Fruit fly (Drosophila melanogaster) whole organism, embryonic: ENCODE results near the gene CG2187.
A peak's percentile ranks its signal among the peaks of the same experiment; 100 is the strongest.

Experiments
- Atf-2 ChIP-seq: fragments of 200-800 bp; sonication (Bioruptor generic); optimal IDR thresholded peaks from 2 replicates; lab custom pipeline; 2016; ENCODE audit warnings: missing biosample characterization, missing genetic modification characterization
- Bgb ChIP-seq: fragments of 200-800 bp; sonication (Bioruptor generic); IDR thresholded peaks from 2 replicates; pipeline ENCODE4 v1.3.6; 2022; ENCODE audit warnings: missing biosample characterization, missing genetic modification characterization; ENCODE audit not compliant: partially characterized antibody
- CG11093 ChIP-seq: fragments of 200-800 bp; sonication (Bioruptor generic); IDR thresholded peaks from 3 replicates; pipeline ENCODE4 v1.3.6; 2022; ENCODE audit warnings: missing biosample characterization, missing genetic modification characterization
- CG1233 ChIP-seq: fragments of 200-800 bp; sonication (Bioruptor generic); optimal IDR thresholded peaks from 4 replicates; lab custom pipeline; 2018; ENCODE audit warnings: missing biosample characterization, mild to moderate bottlenecking, missing genetic modification characterization
- CG13287 ChIP-seq: fragments of 200-800 bp; sonication (Bioruptor generic); IDR thresholded peaks from 2 replicates; pipeline ENCODE4 v1.3.6; 2022; ENCODE audit warnings: missing biosample characterization, missing genetic modification characterization; ENCODE audit not compliant: partially characterized antibody
- CG14860 ChIP-seq: fragments of 200-800 bp; sonication (Bioruptor generic); IDR thresholded peaks from 3 replicates; pipeline ENCODE4 v1.3.6; 2022; ENCODE audit warnings: missing biosample characterization, missing genetic modification characterization; ENCODE audit not compliant: partially characterized antibody
- CG15601 ChIP-seq: fragments of 200-800 bp; sonication (Bioruptor generic); optimal IDR thresholded peaks from 3 replicates; lab custom pipeline; 2019; ENCODE audit warnings: missing biosample characterization, mild to moderate bottlenecking, missing genetic modification characterization, moderate library complexity
- CG17186 ChIP-seq: fragments of 200-800 bp; sonication (Bioruptor generic); optimal IDR thresholded peaks from 3 replicates; lab custom pipeline; 2017; ENCODE audit warnings: missing biosample characterization, missing genetic modification reagents, missing genetic modification characterization
- CG31365 ChIP-seq: fragments of 200-800 bp; sonication (Bioruptor generic); optimal IDR thresholded peaks from 2 replicates; lab custom pipeline; 2018; ENCODE audit warnings: missing biosample characterization, mild to moderate bottlenecking, missing genetic modification characterization
- CG3407 ChIP-seq: fragments of 200-800 bp; sonication (Bioruptor generic); optimal IDR thresholded peaks from 2 replicates; lab custom pipeline; 2018; ENCODE audit warnings: missing biosample characterization, mild to moderate bottlenecking, missing genetic modification characterization
- CG3838 ChIP-seq: fragments of 200-800 bp; sonication (Bioruptor generic); optimal IDR thresholded peaks from 3 replicates; lab custom pipeline; 2016; ENCODE audit warnings: missing biosample characterization, missing genetic modification characterization
- CG42726 ChIP-seq: fragments of 200-800 bp; sonication (Bioruptor generic); IDR thresholded peaks from 2 replicates; pipeline ENCODE4 v1.3.6; 2022; ENCODE audit warnings: missing biosample characterization, missing genetic modification characterization; ENCODE audit not compliant: partially characterized antibody
- CG6683 ChIP-seq: fragments of 200-800 bp; sonication (Bioruptor generic); optimal IDR thresholded peaks from 2 replicates; lab custom pipeline; 2017; ENCODE audit warnings: missing biosample characterization, mild to moderate bottlenecking, missing genetic modification characterization, missing genetic modification reagents
- CG6813 ChIP-seq: fragments of 200-800 bp; sonication (Bioruptor generic); optimal IDR thresholded peaks from 2 replicates; lab custom pipeline; 2017; ENCODE audit warnings: missing biosample characterization, missing genetic modification characterization, mild to moderate bottlenecking, moderate library complexity, missing genetic modification reagents
- CG6854 ChIP-seq: fragments of 200-800 bp; sonication (Bioruptor generic); optimal IDR thresholded peaks from 3 replicates; lab custom pipeline; 2017; ENCODE audit warnings: missing biosample characterization, mild to moderate bottlenecking, missing genetic modification characterization
- CG7271 ChIP-seq: fragments of 200-800 bp; sonication (Bioruptor generic); optimal IDR thresholded peaks from 2 replicates; lab custom pipeline; 2018; ENCODE audit warnings: missing biosample characterization, mild to moderate bottlenecking, missing genetic modification characterization, moderate library complexity
- CG7963 ChIP-seq: fragments of 200-800 bp; sonication (Bioruptor generic); IDR thresholded peaks from 3 replicates; pipeline ENCODE4 v1.3.6; 2022; ENCODE audit warnings: missing biosample characterization, missing genetic modification characterization; ENCODE audit not compliant: partially characterized antibody
- Dad ChIP-seq: fragments of 200-800 bp; sonication (Bioruptor generic); optimal IDR thresholded peaks from 3 replicates; lab custom pipeline; 2016; ENCODE audit warnings: missing biosample characterization, missing genetic modification characterization
- Dek ChIP-seq: fragments of 200-800 bp; sonication (Bioruptor generic); optimal IDR thresholded peaks from 3 replicates; lab custom pipeline; 2019; ENCODE audit warnings: missing biosample characterization, mild to moderate bottlenecking, missing genetic modification characterization, moderate library complexity
- Elba2 ChIP-seq: fragments of 200-800 bp; sonication (Bioruptor generic); optimal IDR thresholded peaks from 3 replicates; lab custom pipeline; 2016; ENCODE audit warnings: missing biosample characterization, missing genetic modification characterization
- Ets97D ChIP-seq: fragments of 200-800 bp; sonication (Bioruptor generic); optimal IDR thresholded peaks from 3 replicates; lab custom pipeline; 2016; ENCODE audit warnings: missing biosample characterization, missing genetic modification characterization
- H2.0 ChIP-seq: fragments of 200-800 bp; sonication (Bioruptor generic); IDR thresholded peaks from 2 replicates; pipeline ENCODE4 v1.3.6; 2022; ENCODE audit warnings: missing biosample characterization, missing genetic modification characterization
- Hr39 ChIP-seq: fragments of >200 bp; optimal IDR thresholded peaks from 2 replicates; lab custom pipeline; 2017
- Meics ChIP-seq: fragments of 200-800 bp; sonication (Bioruptor generic); optimal IDR thresholded peaks from 2 replicates; lab custom pipeline; 2017; ENCODE audit warnings: missing biosample characterization, mild to moderate bottlenecking, missing genetic modification characterization
- NFAT ChIP-seq: fragments of 200-800 bp; sonication (Bioruptor generic); IDR thresholded peaks from 2 replicates; pipeline ENCODE4 v1.3.6; 2022; ENCODE audit warnings: missing biosample characterization, missing genetic modification characterization
- Oli ChIP-seq: fragments of 200-800 bp; sonication (Bioruptor generic); optimal IDR thresholded peaks from 2 replicates; lab custom pipeline; 2018; ENCODE audit warnings: missing biosample characterization, mild to moderate bottlenecking, missing genetic modification characterization, moderate library complexity
- Sry-δ ChIP-seq: fragments of 200-800 bp; sonication (Bioruptor generic); optimal IDR thresholded peaks from 2 replicates; lab custom pipeline; 2016; ENCODE audit warnings: missing biosample characterization, missing genetic modification characterization
- Taf1 ChIP-seq: fragments of 200-800 bp; sonication (Bioruptor generic); IDR thresholded peaks from 2 replicates; pipeline ENCODE4 v1.3.6; 2022; ENCODE audit warnings: missing biosample characterization, missing genetic modification characterization
- ap ChIP-seq: fragments of 200-800 bp; sonication (Bioruptor generic); IDR thresholded peaks from 2 replicates; pipeline ENCODE4 v1.3.6; 2022; ENCODE audit warnings: missing biosample characterization, missing genetic modification characterization
- bsh ChIP-seq, 2 experiments: fragments of 200-800 bp; sonication (Bioruptor generic); optimal IDR thresholded peaks; 2 replicates each; lab custom pipeline; 2017 to 2018; ENCODE audit warnings: mild to moderate bottlenecking in 2 of 2, missing biosample characterization in 2 of 2, missing genetic modification characterization in 2 of 2, moderate library complexity in 1 of 2
- cas ChIP-seq: fragments of 200-800 bp; sonication (Bioruptor generic); IDR thresholded peaks from 2 replicates; pipeline ENCODE4 v1.3.6; 2022; ENCODE audit warnings: missing biosample characterization, missing genetic modification characterization
- caup ChIP-seq: fragments of 200-800 bp; sonication (Bioruptor generic); optimal IDR thresholded peaks from 3 replicates; lab custom pipeline; 2017; ENCODE audit warnings: missing biosample characterization, mild to moderate bottlenecking, missing genetic modification characterization, moderate library complexity; ENCODE audit not compliant: severe bottlenecking
- corto ChIP-seq: fragments of 200-800 bp; sonication (Bioruptor generic); optimal IDR thresholded peaks from 2 replicates; lab custom pipeline; 2016; ENCODE audit warnings: missing biosample characterization, mild to moderate bottlenecking, missing genetic modification characterization, moderate library complexity
- eyg ChIP-seq: fragments of 200-800 bp; sonication (Bioruptor generic); optimal IDR thresholded peaks from 3 replicates; lab custom pipeline; 2016; ENCODE audit warnings: missing biosample characterization, missing genetic modification characterization
- fd96Cb ChIP-seq: fragments of 200-800 bp; sonication (Bioruptor generic); optimal IDR thresholded peaks from 2 replicates; lab custom pipeline; 2018; ENCODE audit warnings: missing biosample characterization, mild to moderate bottlenecking, missing genetic modification characterization, moderate library complexity
- insv ChIP-seq, 2 experiments: fragments of 200-800 bp; sonication (Bioruptor generic); optimal IDR thresholded peaks; 3 replicates each; lab custom pipeline; 2016 to 2018; ENCODE audit warnings: missing biosample characterization in 2 of 2, missing genetic modification characterization in 2 of 2
- lab ChIP-seq: fragments of 200-800 bp; sonication (Bioruptor generic); optimal IDR thresholded peaks from 3 replicates; lab custom pipeline; 2017; ENCODE audit warnings: missing biosample characterization, missing genetic modification characterization, mild to moderate bottlenecking, moderate library complexity, missing genetic modification reagents
- oc ChIP-seq: fragments of 200-800 bp; sonication (Bioruptor generic); optimal IDR thresholded peaks from 2 replicates; lab custom pipeline; 2018; ENCODE audit warnings: missing biosample characterization, mild to moderate bottlenecking, missing genetic modification characterization, moderate library complexity
- org-1 ChIP-seq: fragments of 200-800 bp; sonication (Bioruptor generic); optimal IDR thresholded peaks from 2 replicates; lab custom pipeline; 2017; ENCODE audit warnings: missing biosample characterization, missing genetic modification characterization
- otp ChIP-seq: fragments of 200-800 bp; sonication (Bioruptor generic); IDR thresholded peaks from 3 replicates; pipeline ENCODE4, ENCODE4 v1.3.6; 2022; ENCODE audit warnings: missing biosample characterization, missing genetic modification characterization
- row ChIP-seq: fragments of 200-800 bp; sonication (Bioruptor generic); IDR thresholded peaks from 3 replicates; pipeline ENCODE4 v1.3.6; 2022; ENCODE audit warnings: missing biosample characterization, missing genetic modification characterization
- sc ChIP-seq, 3 experiments: fragments of >200 bp in 2 of 3; fragments of 200-800 bp in 1 of 3; sonication (Bioruptor generic) in 1 of 3; optimal IDR thresholded peaks; 2 replicates in 2 of 3; 3 replicates in 1 of 3; lab custom pipeline; 2017; ENCODE audit warnings: mild to moderate bottlenecking in 1 of 3, missing biosample characterization in 1 of 3, missing genetic modification characterization in 1 of 3, missing genetic modification reagents in 1 of 3
- scrt ChIP-seq: fragments of 200-800 bp; sonication (Bioruptor generic); optimal IDR thresholded peaks from 2 replicates; lab custom pipeline; 2018; ENCODE audit warnings: missing biosample characterization, mild to moderate bottlenecking, missing genetic modification characterization, moderate library complexity
- seq ChIP-seq: fragments of 200-800 bp; sonication (Bioruptor generic); IDR thresholded peaks from 2 replicates; pipeline ENCODE4 v1.3.6; 2022; ENCODE audit warnings: missing biosample characterization, missing genetic modification characterization
- sqz ChIP-seq: fragments of 200-800 bp; sonication (Bioruptor generic); optimal IDR thresholded peaks from 3 replicates; lab custom pipeline; 2018; ENCODE audit warnings: missing biosample characterization, mild to moderate bottlenecking, missing genetic modification characterization
- toy ChIP-seq: fragments of 200-800 bp; sonication (Bioruptor generic); IDR thresholded peaks from 2 replicates; pipeline ENCODE4 v1.3.6; 2022; ENCODE audit warnings: missing biosample characterization, missing genetic modification characterization
- trem ChIP-seq: fragments of 200-800 bp; optimal IDR thresholded peaks from 3 replicates; lab custom pipeline; 2019; ENCODE audit warnings: missing biosample characterization, mild to moderate bottlenecking, missing genetic modification characterization, moderate library complexity

The CG2187 gene

DNA sequence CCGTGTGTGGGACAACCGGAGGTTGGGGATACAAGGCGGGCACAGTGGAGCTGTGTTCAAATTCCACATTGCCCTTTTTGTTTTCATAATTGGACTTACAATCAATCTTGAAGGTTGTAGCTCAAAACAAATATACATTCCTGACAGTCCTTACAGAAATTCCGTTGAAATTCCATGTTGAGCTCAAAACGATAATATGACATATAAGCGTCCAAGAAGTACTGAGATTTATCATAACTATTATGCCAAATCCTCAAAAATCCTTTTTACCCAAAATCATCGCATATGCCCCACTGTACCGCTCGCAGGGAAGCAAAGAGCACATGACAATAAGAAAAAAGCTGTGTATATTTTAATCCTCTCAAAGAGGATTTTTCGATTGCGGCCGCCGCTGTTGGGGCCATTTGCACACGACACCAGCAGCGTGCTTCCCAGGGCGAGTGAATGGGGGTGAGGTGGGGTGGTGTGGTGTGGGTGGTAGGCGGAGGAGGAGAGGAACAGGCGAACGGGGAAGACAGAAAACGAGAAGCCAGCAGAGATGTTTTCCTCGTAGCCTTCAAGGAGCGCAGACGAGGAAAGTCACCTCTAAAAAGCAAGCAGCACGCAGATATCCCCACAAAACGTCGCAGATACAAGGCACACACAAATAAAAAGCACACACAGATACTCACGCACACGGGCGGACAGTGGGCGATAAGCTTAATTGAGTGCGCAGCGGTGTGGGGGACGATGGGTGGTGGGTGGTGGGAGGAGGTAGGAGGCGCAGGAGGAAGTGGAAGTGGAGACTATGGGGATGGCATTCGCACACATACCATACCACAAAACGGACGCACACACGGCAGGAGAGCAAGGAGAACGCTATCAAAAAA lies 40.9 kb downstream of the CG2187 start (continued):
- TF ChIP-seq H2.0 (GFP tag; lab: Robert Waterston, UW) (peak; percentile 46), Oli (tag; lab: Kevin White, UChicago) (peak; percentile 74), CG17186 (GFP tag; lab: Kevin White, UChicago) (no peak), row (GFP tag; lab: Robert Waterston, UW) (peak; percentile 72), cas (GFP tag; lab: Robert Waterston, UW) (no peak), Meics (peak; percentile 73), Bgb (GFP tag; lab: Robert Waterston, UW) (peak; percentile 17; the same call in 1 of the 2 replicates), seq (peak; percentile 66), scrt (GFP tag; lab: Kevin White, UChicago) (peak; percentile 13), CG31365 (tag; lab: Kevin White, UChicago) (no peak), Elba2 (GFP tag; lab: Kevin White, UChicago) (no peak), Sry-δ (peak; percentile 9), bsh (GFP tag; optimal IDR thresholded peaks at IDR 0.05; lab: Kevin White, UChicago) (peak; percentile 51 to 64), sqz (no peak), CG7271 (tag; lab: Kevin White, UChicago) (no peak), CG7963 (GFP tag; lab: Robert Waterston, UW) (no peak), NFAT (GFP tag; lab: Robert Waterston, UW) (no peak), eyg (GFP tag; lab: Kevin White, UChicago) (peak; percentile 18), CG11093 (GFP tag; lab: Robert Waterston, UW) (no peak; the same call in 2 of the 3 replicates), Dad (peak; percentile 39), Taf1 (GFP tag; lab: Robert Waterston, UW) (no peak; the same call in 1 of the 2 replicates), Hr39 (no peak), CG6813 (GFP tag; lab: Kevin White, UChicago) (peak; percentile 34), lab (GFP tag; lab: Kevin White, UChicago) (peak; percentile 78), otp (GFP tag; lab: Robert Waterston, UW) (no peak), CG42726 (GFP tag; lab: Robert Waterston, UW) (no peak), ap (GFP tag; lab: Robert Waterston, UW) (peak; percentile 45; the same call in 1 of the 2 replicates), CG6683 (GFP tag; lab: Kevin White, UChicago) (peak; percentile 15), toy (GFP tag; lab: Robert Waterston, UW) (no peak), corto (GFP tag; lab: Kevin White, UChicago) (no peak), CG15601 (peak; percentile 2), CG3838 (GFP tag; lab: Kevin White, UChicago) (no peak), org-1 (peak; percentile 75), insv (GFP tag; optimal IDR thresholded peaks at IDR 0.05; lab: Kevin White, UChicago) (no peak), Atf-2 (GFP tag; lab: Kevin White, UChicago) (peak; percentile 67), oc (peak; percentile 31), Ets97D (GFP tag; lab: Kevin White, UChicago) (no peak), caup (GFP tag; lab: Kevin White, UChicago) (peak; percentile 38), fd96Cb (tag; lab: Kevin White, UChicago) (peak; percentile 58), trem (tag; lab: Kevin White, UChicago) (no peak), CG3407 (peak; percentile 5), CG13287 (GFP tag; lab: Robert Waterston, UW) (no peak), sc (optimal IDR thresholded peaks at IDR 0.05; lab: Kevin White, UChicago) (no peak), sc (GFP tag; optimal IDR thresholded peaks at IDR 0.05; lab: Kevin White, UChicago) (no peak), CG1233 (GFP tag; lab: Kevin White, UChicago) (peak; percentile 41), CG14860 (GFP tag; lab: Robert Waterston, UW) (no peak), Dek (tag; lab: Kevin White, UChicago) (peak; percentile 14), CG6854 (GFP tag; lab: Kevin White, UChicago) (peak; percentile 30)
